Fruit fly (Drosophila melanogaster) whole organism, wandering third instar larva: ENCODE data around the gene Spx.

Source experiments
- Abd-B ChIP-seq: fragments of >200 bp; optimal IDR thresholded peaks from 2 replicates; lab custom pipeline; 2017; ENCODE audit warnings: missing biosample characterization, missing genetic modification characterization
- Hnf4 ChIP-seq: fragments of 200-800 bp; sonication (Bioruptor generic); optimal IDR thresholded peaks from 2 replicates; lab custom pipeline; 2016; ENCODE audit warnings: missing biosample characterization, mild to moderate bottlenecking, missing genetic modification characterization
- Hr83 ChIP-seq: fragments of 200-300 bp; sonication (Bioruptor generic); optimal IDR thresholded peaks from 2 replicates; lab custom pipeline; 2016; ENCODE audit warnings: missing biosample characterization, mild to moderate bottlenecking, missing genetic modification characterization, moderate library complexity; ENCODE audit not compliant: poor library complexity, severe bottlenecking
- Rel ChIP-seq, 2 experiments: fragments of 200-800 bp; sonication (Bioruptor generic) in 1 of 2; optimal IDR thresholded peaks; 2 replicates in 1 of 2; 3 replicates in 1 of 2; lab custom pipeline; 2016 to 2019; ENCODE audit warnings: mild to moderate bottlenecking in 2 of 2, missing biosample characterization in 2 of 2, missing genetic modification characterization in 2 of 2, moderate library complexity in 1 of 2
- Sp1 ChIP-seq: fragments of 200-800 bp; sonication (Bioruptor generic); optimal IDR thresholded peaks from 3 replicates; lab custom pipeline; 2019; ENCODE audit warnings: missing biosample characterization, mild to moderate bottlenecking, missing genetic modification characterization, moderate library complexity
- Vsx2 ChIP-seq: fragments of 200-300, 225-300 bp; sonication (Bioruptor generic); optimal IDR thresholded peaks from 2 replicates; lab custom pipeline; 2018; ENCODE audit warnings: missing biosample characterization, missing genetic modification characterization; ENCODE audit not compliant: partially characterized antibody
- dsf ChIP-seq: sonication (Bioruptor generic); optimal IDR thresholded peaks from 2 replicates; lab custom pipeline; 2016; ENCODE audit warnings: missing biosample characterization, missing genetic modification characterization, borderline replicate concordance
- foxo ChIP-seq, 2 experiments: fragments of 200-800 bp; sonication (Bioruptor generic); optimal IDR thresholded peaks; 2 replicates in 1 of 2; 3 replicates in 1 of 2; lab custom pipeline; 2016 to 2017; ENCODE audit warnings: missing biosample characterization in 2 of 2, missing genetic modification characterization in 2 of 2
- fru ChIP-seq: fragments of 200-800 bp; sonication (Bioruptor generic); optimal IDR thresholded peaks from 3 replicates; lab custom pipeline; 2016; ENCODE audit warnings: missing biosample characterization, mild to moderate bottlenecking, missing genetic modification characterization
- h ChIP-seq: fragments of 200-800 bp; sonication (Bioruptor generic); optimal IDR thresholded peaks from 3 replicates; lab custom pipeline; 2016; ENCODE audit warnings: missing biosample characterization, mild to moderate bottlenecking, missing genetic modification characterization
- pan ChIP-seq: fragments of >200 bp; optimal IDR thresholded peaks from 2 replicates; lab custom pipeline; 2017
- usp ChIP-seq: fragments of >200 bp; optimal IDR thresholded peaks from 2 replicates; lab custom pipeline; 2017; ENCODE audit warnings: missing biosample characterization, missing genetic modification characterization

dm6 chrX:6276590-6276989 is 21.0 kb downstream of the Spx start, which contains the start of gene CG3566:
- TF ChIP-seq h (GFP tag; lab: Kevin White, UChicago) (no peak), foxo (GFP tag; optimal IDR thresholded peaks at IDR 0.05; lab: Kevin White, UChicago) (peak in 1 of 2 experiments; percentile 27), fru (GFP tag; lab: Kevin White, UChicago) (peak; percentile 37), Vsx2 (GFP tag; lab: Kevin White, UChicago) (no peak), usp (GFP tag; lab: Kevin White, UChicago) (no peak), Hr83 (GFP tag; lab: Kevin White, UChicago) (peak; percentile 16), Rel (GFP tag; optimal IDR thresholded peaks at IDR 0.05; lab: Kevin White, UChicago) (no peak), Rel (tag; optimal IDR thresholded peaks at IDR 0.05; lab: Kevin White, UChicago) (peak; percentile 80), Abd-B (no peak), Hnf4 (GFP tag; lab: Kevin White, UChicago) (no peak), pan (lab: Kevin White, UChicago) (no peak), dsf (GFP tag; lab: Kevin White, UChicago) (no peak), Sp1 (GFP tag; lab: Kevin White, UChicago) (peak; percentile 13)
